Worm (Caenorhabditis elegans) whole organism, L4 larva: ENCODE data around the gene sri-20.

Source experiments
- F10B5.3 ChIP-seq: sonication (generic microtip); optimal IDR thresholded peaks from 2 replicates; lab custom pipeline; 2016; ENCODE audit warnings: mild to moderate bottlenecking, missing genetic modification characterization, missing compliant biosample characterization
- F26F4.8 ChIP-seq: fragments of 200-800 bp; sonication (Bioruptor generic); conservative IDR thresholded peaks from 2 replicates; pipeline ENCODE4 v1.3.6; 2022; ENCODE audit warnings: missing genetic modification characterization, missing compliant biosample characterization
- F44E2.7 ChIP-seq: fragments of 200-800 bp; sonication (Bioruptor generic); IDR thresholded peaks from 2 replicates; pipeline ENCODE4 v2.1.2; 2022; ENCODE audit warnings: missing genetic modification characterization, missing compliant biosample characterization
- F49E8.2 ChIP-seq: sonication (generic microtip); optimal IDR thresholded peaks from 2 replicates; lab custom pipeline; 2016; ENCODE audit warnings: missing compliant biosample characterization, mild to moderate bottlenecking, missing genetic modification characterization, borderline replicate concordance
- T20F7.1 ChIP-seq: fragments of 200-800 bp; sonication (Bioruptor generic); optimal IDR thresholded peaks from 2 replicates; lab custom pipeline; 2018; ENCODE audit warnings: mild to moderate bottlenecking, missing genetic modification characterization, missing compliant biosample characterization
- Y48G9A.11 ChIP-seq: fragments of 200-800 bp; sonication (Bioruptor generic); IDR thresholded peaks from 2 replicates; pipeline ENCODE4 v1.3.6; 2022; ENCODE audit warnings: missing genetic modification reagents, missing genetic modification characterization, missing compliant biosample characterization
- ZK546.5 ChIP-seq, 2 experiments: sonication (generic microtip); optimal IDR thresholded peaks; 2 replicates each; lab custom pipeline; 2017; ENCODE audit warnings: missing biosample characterization in 2 of 2, missing genetic modification characterization in 2 of 2
- aha-1 ChIP-seq: fragments of 150-350 bp; peaks from one replicate; lab custom pipeline; 2014; ENCODE audit warnings: missing biosample characterization, missing genetic modification characterization
- ama-1 ChIP-seq: fragments of 150-350 bp; optimal IDR thresholded peaks from 2 replicates; lab custom pipeline; 2014; ENCODE audit warnings: inconsistent platforms, mixed read lengths
- arid-1 ChIP-seq: fragments of 200-800 bp; sonication (Bioruptor generic); conservative IDR thresholded peaks from 2 replicates; pipeline ENCODE4 v1.3.6; 2022; ENCODE audit warnings: missing genetic modification reagents, missing genetic modification characterization, missing compliant biosample characterization
- attf-4 ChIP-seq: sonication (generic microtip); optimal IDR thresholded peaks from 3 replicates; lab custom pipeline; 2017; ENCODE audit warnings: missing biosample characterization, missing genetic modification characterization
- ceh-44 ChIP-seq: fragments of 200-800 bp; sonication (Bioruptor generic); IDR thresholded peaks from 2 replicates; pipeline ENCODE4 v1.3.6; 2022; ENCODE audit warnings: missing genetic modification reagents, missing genetic modification characterization, missing compliant biosample characterization
- ceh-62 ChIP-seq: sonication (generic microtip); optimal IDR thresholded peaks from 2 replicates; lab custom pipeline; 2017; ENCODE audit warnings: missing biosample characterization, missing genetic modification characterization
- ceh-82 ChIP-seq: sonication (generic microtip); optimal IDR thresholded peaks from 2 replicates; lab custom pipeline; 2017; ENCODE audit warnings: missing biosample characterization, missing genetic modification characterization
- ctbp-1 ChIP-seq: fragments of 200-800 bp; sonication (Bioruptor generic); IDR thresholded peaks from 2 replicates; pipeline ENCODE4 v1.3.6; 2022; ENCODE audit warnings: missing genetic modification reagents, missing genetic modification characterization, missing compliant biosample characterization
- daf-16 ChIP-seq, 3 experiments: sonication (generic microtip); optimal IDR thresholded peaks; 2 replicates each; lab custom pipeline; 2016 to 2017; ENCODE audit warnings: missing genetic modification characterization in 3 of 3, missing genetic modification reagents in 3 of 3, mild to moderate bottlenecking in 2 of 3, missing compliant biosample characterization in 2 of 3, missing biosample characterization in 1 of 3, moderate library complexity in 1 of 3
- dmd-9 ChIP-seq: fragments of 200-800 bp; sonication (Bioruptor generic); IDR thresholded peaks from 2 replicates; pipeline ENCODE4 v1.3.6; 2022; ENCODE audit warnings: missing genetic modification reagents, missing genetic modification characterization, missing compliant biosample characterization
- dve-1 ChIP-seq: sonication (generic microtip); optimal IDR thresholded peaks from 2 replicates; lab custom pipeline; 2017; ENCODE audit warnings: antibody characterized with exemption, mild to moderate bottlenecking, missing genetic modification characterization, missing compliant biosample characterization; ENCODE audit not compliant: insufficient read depth
- fos-1 ChIP-seq: fragments of 150-350 bp; optimal IDR thresholded peaks from 2 replicates; lab custom pipeline; 2014; ENCODE audit warnings: missing biosample characterization, missing genetic modification characterization
- gei-8 ChIP-seq: fragments of 200-800 bp; sonication (Bioruptor generic); optimal IDR thresholded peaks from 2 replicates; lab custom pipeline; 2018; ENCODE audit warnings: mild to moderate bottlenecking, missing genetic modification characterization, missing compliant biosample characterization
- hif-1 ChIP-seq, 2 experiments: sonication (generic microtip); optimal IDR thresholded peaks; 2 replicates each; lab custom pipeline; 2016 to 2017; ENCODE audit warnings: missing compliant biosample characterization in 2 of 2, missing genetic modification characterization in 2 of 2, missing genetic modification reagents in 2 of 2, missing genotype in 2 of 2, mild to moderate bottlenecking in 1 of 2
- hlh-30 ChIP-seq: sonication (generic microtip); optimal IDR thresholded peaks from 2 replicates; lab custom pipeline; 2017; ENCODE audit warnings: antibody characterized with exemption, mild to moderate bottlenecking, missing genetic modification characterization, missing compliant biosample characterization; ENCODE audit not compliant: insufficient read depth
- hmg-1.1 ChIP-seq: fragments of 200-800 bp; sonication (Bioruptor generic); IDR thresholded peaks from 2 replicates; pipeline ENCODE4 v1.3.6; 2022; ENCODE audit warnings: missing genetic modification reagents, missing genetic modification characterization, missing compliant biosample characterization
- jun-1 ChIP-seq: fragments of 150-350 bp; optimal IDR thresholded peaks from 2 replicates; lab custom pipeline; 2014; ENCODE audit warnings: missing biosample characterization, missing genetic modification reagents, missing genetic modification characterization
- lim-7 ChIP-seq: fragments of 200-800 bp; sonication (Bioruptor generic); IDR thresholded peaks from 2 replicates; pipeline ENCODE4 v1.3.6; 2022; ENCODE audit warnings: missing genetic modification characterization, missing compliant biosample characterization
- lin-1 ChIP-seq: fragments of 200-800 bp; sonication (Bioruptor generic); IDR thresholded peaks from 2 replicates; pipeline ENCODE4 v1.3.6; 2022; ENCODE audit warnings: missing genetic modification reagents, missing genetic modification characterization, missing compliant biosample characterization
- lin-15B ChIP-seq: fragments of 150-350 bp; sonication (generic microtip); optimal IDR thresholded peaks from 3 replicates; lab custom pipeline; 2014; ENCODE audit warnings: missing biosample characterization, missing genetic modification characterization
- lin-38 ChIP-seq: fragments of 200-800 bp; sonication (Bioruptor generic); IDR thresholded peaks from 2 replicates; pipeline ENCODE4 v1.3.6; 2022; ENCODE audit warnings: missing genetic modification reagents, missing genetic modification characterization, missing compliant biosample characterization
- lin-39 ChIP-seq: fragments of 150-350 bp; optimal IDR thresholded peaks from 2 replicates; lab custom pipeline; 2014; ENCODE audit warnings: missing biosample characterization, missing genetic modification reagents, missing genetic modification characterization
- lir-3 ChIP-seq: sonication (generic microtip); optimal IDR thresholded peaks from 2 replicates; lab custom pipeline; 2016; ENCODE audit warnings: mild to moderate bottlenecking, missing genetic modification characterization, missing compliant biosample characterization
- madf-5 ChIP-seq, 2 experiments: fragments of 200-800 bp; sonication (Bioruptor generic); IDR thresholded peaks; 2 replicates each; pipeline ENCODE4 v1.3.6; 2022; ENCODE audit warnings: missing compliant biosample characterization in 2 of 2, missing genetic modification characterization in 2 of 2
- madf-9 ChIP-seq: fragments of 200-800 bp; sonication (Bioruptor generic); conservative IDR thresholded peaks from 2 replicates; pipeline ENCODE4 v1.3.6; 2022; ENCODE audit warnings: missing genetic modification reagents, missing genetic modification characterization, missing compliant biosample characterization
- mdt-29 ChIP-seq: fragments of 200-800 bp; sonication (Bioruptor generic); IDR thresholded peaks from 2 replicates; pipeline ENCODE4 v1.3.6; 2022; ENCODE audit warnings: missing genetic modification reagents, missing genetic modification characterization, missing compliant biosample characterization
- mxl-2 ChIP-seq: fragments of 200-800 bp; sonication (Bioruptor generic); conservative IDR thresholded peaks from 2 replicates; pipeline ENCODE4 v1.3.6; 2022; ENCODE audit warnings: missing genetic modification reagents, missing genetic modification characterization, missing compliant biosample characterization
- mxl-3 ChIP-seq: fragments of 200-800 bp; sonication (Bioruptor generic); optimal IDR thresholded peaks from 2 replicates; lab custom pipeline; 2018; ENCODE audit warnings: mild to moderate bottlenecking, missing genetic modification characterization, missing compliant biosample characterization
- nhr-10 ChIP-seq: fragments of 150-350 bp; optimal IDR thresholded peaks from 2 replicates; lab custom pipeline; 2014; ENCODE audit warnings: missing biosample characterization, missing genetic modification characterization
- nhr-102 ChIP-seq: sonication (generic microtip); optimal IDR thresholded peaks from 2 replicates; lab custom pipeline; 2016; ENCODE audit warnings: mild to moderate bottlenecking, missing genetic modification characterization, moderate library complexity, missing compliant biosample characterization
- nhr-11 ChIP-seq: fragments of 150-350 bp; optimal IDR thresholded peaks from 2 replicates; lab custom pipeline; 2014; ENCODE audit warnings: missing biosample characterization, missing genetic modification characterization
- nhr-111 ChIP-seq: fragments of 200-800 bp; sonication (Bioruptor generic); optimal IDR thresholded peaks from 2 replicates; lab custom pipeline; 2018; ENCODE audit warnings: mild to moderate bottlenecking, missing genetic modification characterization, missing compliant biosample characterization
- nhr-237 ChIP-seq: sonication (generic microtip); optimal IDR thresholded peaks from 2 replicates; lab custom pipeline; 2017; ENCODE audit warnings: missing biosample characterization, missing genetic modification characterization
- nhr-28 ChIP-seq: fragments of 150-350 bp; optimal IDR thresholded peaks from 2 replicates; lab custom pipeline; 2014; ENCODE audit warnings: missing biosample characterization, missing genetic modification characterization
- nhr-41 ChIP-seq: fragments of 200-800 bp; sonication (Bioruptor generic); IDR thresholded peaks from 2 replicates; pipeline ENCODE4 v1.3.6; 2022; ENCODE audit warnings: missing genetic modification reagents, missing genetic modification characterization, missing compliant biosample characterization
- nhr-42 ChIP-seq: fragments of 200-800 bp; sonication (Bioruptor generic); IDR thresholded peaks from 2 replicates; pipeline ENCODE4 v1.3.6; 2022; ENCODE audit warnings: missing genetic modification characterization, missing compliant biosample characterization
- nhr-48 ChIP-seq: sonication (generic microtip); optimal IDR thresholded peaks from 2 replicates; lab custom pipeline; 2016; ENCODE audit warnings: mild to moderate bottlenecking, missing genetic modification characterization, missing compliant biosample characterization
- nhr-6 ChIP-seq: fragments of 150-350 bp; optimal IDR thresholded peaks from 2 replicates; lab custom pipeline; 2014; ENCODE audit warnings: missing biosample characterization, missing genetic modification characterization
- nhr-77 ChIP-seq: fragments of 150-350 bp; optimal IDR thresholded peaks from 2 replicates; lab custom pipeline; 2014; ENCODE audit warnings: missing biosample characterization, missing genetic modification characterization
- spr-1 ChIP-seq: sonication (generic microtip); optimal IDR thresholded peaks from 2 replicates; lab custom pipeline; 2016; ENCODE audit warnings: mild to moderate bottlenecking, missing genetic modification characterization, missing compliant biosample characterization
- unc-130 ChIP-seq: sonication (generic microtip); optimal IDR thresholded peaks from 2 replicates; lab custom pipeline; 2016; ENCODE audit warnings: missing genetic modification reagents, missing genetic modification characterization, missing compliant biosample characterization
- ztf-7 ChIP-seq: fragments of 150-350 bp; optimal IDR thresholded peaks from 2 replicates; lab custom pipeline; 2014; ENCODE audit warnings: missing biosample characterization, missing genetic modification characterization

Gene sri-20

ce11 chrV:10360186-10360585 lies 8.2 kb upstream of the sri-20 start:
- TF ChIP-seq aha-1 (tag; lab: Kevin White, UChicago) (peak; percentile 96), Y48G9A.11 (GFP tag; lab: Robert Waterston, UW) (no peak)

ce11 chrV:10361830-10362397 lies 6.4 kb upstream of the sri-20 start, which contains the start of gene cash-1:
Gene cash-1 (plus strand): TSS chrV:10362261.
- TF ChIP-seq nhr-6 (tag; lab: Kevin White, UChicago): peak; percentile 65
- TF ChIP-seq dmd-9: no peak
- no peak for TF ChIP-seq nhr-237 (tag; lab: Kevin White, UChicago)
- no peak for TF ChIP-seq nhr-111 (GFP tag; lab: Kevin White, UChicago)
- TF ChIP-seq madf-5 (GFP tag; IDR thresholded peaks at IDR 0.05; lab: Robert Waterston, UW): no peak
- peak in 1 of 2 experiments; percentile 63 for TF ChIP-seq hif-1 (tag; optimal IDR thresholded peaks at IDR 0.05; lab: Kevin White, UChicago)
- peak; percentile 13 for TF ChIP-seq ztf-7 (tag; lab: Kevin White, UChicago)
- no peak for TF ChIP-seq ama-1
- TF ChIP-seq lin-38 (GFP tag; lab: Robert Waterston, UW): peak; percentile 89
- no peak for TF ChIP-seq ceh-44
- no peak for TF ChIP-seq daf-16 (GFP tag; optimal IDR thresholded peaks at IDR 0.05; lab: Kevin White, UChicago)
- peak; percentile 42 for TF ChIP-seq daf-16 (tag; optimal IDR thresholded peaks at IDR 0.05; lab: Kevin White, UChicago)
- TF ChIP-seq F26F4.8 (GFP tag; lab: Robert Waterston, UW): no peak
- no peak for TF ChIP-seq ceh-62
- TF ChIP-seq nhr-10 (tag; lab: Kevin White, UChicago): no peak
- TF ChIP-seq fos-1 (tag; lab: Kevin White, UChicago): no peak
- TF ChIP-seq ctbp-1: no peak
- TF ChIP-seq aha-1 (tag; lab: Kevin White, UChicago): peak; percentile 97
- TF ChIP-seq lin-39 (tag; lab: Kevin White, UChicago): no peak
- 0 out of 2 replicates have a peak, but pooled peaks have one; percentile 30 for TF ChIP-seq arid-1 (GFP tag; lab: Robert Waterston, UW)
- no peak for TF ChIP-seq gei-8 (GFP tag; lab: Kevin White, UChicago)
- no peak for TF ChIP-seq Y48G9A.11 (GFP tag; lab: Robert Waterston, UW)
- TF ChIP-seq dve-1 (tag; lab: Kevin White, UChicago): peak; percentile 80
- peak; percentile 41; the same call in 1 of the 2 replicates for TF ChIP-seq hmg-1.1
- TF ChIP-seq mdt-29 (GFP tag; lab: Robert Waterston, UW): no peak
- no peak for TF ChIP-seq nhr-41 (GFP tag; lab: Robert Waterston, UW)
- peak; percentile 1 for TF ChIP-seq T20F7.1
- TF ChIP-seq ceh-82: no peak
- no peak for TF ChIP-seq F49E8.2 (tag; lab: Kevin White, UChicago)
- no peak for TF ChIP-seq lin-15B
- TF ChIP-seq unc-130 (GFP tag; lab: Kevin White, UChicago): peak; percentile 20
- peak; percentile 38 for TF ChIP-seq nhr-28
- TF ChIP-seq nhr-102 (tag; lab: Kevin White, UChicago): no peak
- TF ChIP-seq F10B5.3 (tag; lab: Kevin White, UChicago): no peak
- no peak for TF ChIP-seq ZK546.5 (tag; optimal IDR thresholded peaks at IDR 0.05; lab: Kevin White, UChicago)
- TF ChIP-seq spr-1: no peak
- TF ChIP-seq nhr-42 (GFP tag; lab: Robert Waterston, UW): no peak
- no peak for TF ChIP-seq nhr-11
- TF ChIP-seq madf-9 (GFP tag; lab: Robert Waterston, UW): no peak
- peak; percentile 29 for TF ChIP-seq nhr-77 (tag; lab: Kevin White, UChicago)
- TF ChIP-seq hlh-30 (tag; lab: Kevin White, UChicago): peak; percentile 93
- TF ChIP-seq lir-3 (tag; lab: Kevin White, UChicago): no peak
- TF ChIP-seq attf-4 (tag; lab: Kevin White, UChicago): no peak
- 0 out of 2 replicates have a peak, but pooled peaks have one; percentile 33 for TF ChIP-seq lin-1
- peak; percentile 83 for TF ChIP-seq mxl-3 (GFP tag; lab: Kevin White, UChicago)
- TF ChIP-seq lim-7 (GFP tag; lab: Robert Waterston, UW): no peak
- TF ChIP-seq jun-1 (tag; lab: Kevin White, UChicago): no peak
- TF ChIP-seq F44E2.7 (GFP tag; lab: Robert Waterston, UW): no peak
- TF ChIP-seq mxl-2: no peak
- TF ChIP-seq nhr-48 (tag; lab: Kevin White, UChicago): no peak
